Fruit fly (Drosophila melanogaster) whole organism: ENCODE measurements around the gene Zmynd8.

Source experiments
- CG8478 ChIP-seq: fragments of >200 bp; optimal IDR thresholded peaks from 2 replicates; lab custom pipeline; 2018; ENCODE audit warnings: inconsistent platforms
- pan ChIP-seq: fragments of >200 bp; optimal IDR thresholded peaks from 2 replicates; lab custom pipeline; 2017

- TF ChIP-seq CG8478 (lab: Kevin White, UChicago), result no peak
- TF ChIP-seq pan, result no peak
These were observed 39.0 kb downstream of the Zmynd8 start, which contains the start of gene CG42693 for dm6 chr3R:31708240-31708639.
